Worm (Caenorhabditis elegans): ENCODE data around the gene dss-1.

The dss-1 gene

DNA sequence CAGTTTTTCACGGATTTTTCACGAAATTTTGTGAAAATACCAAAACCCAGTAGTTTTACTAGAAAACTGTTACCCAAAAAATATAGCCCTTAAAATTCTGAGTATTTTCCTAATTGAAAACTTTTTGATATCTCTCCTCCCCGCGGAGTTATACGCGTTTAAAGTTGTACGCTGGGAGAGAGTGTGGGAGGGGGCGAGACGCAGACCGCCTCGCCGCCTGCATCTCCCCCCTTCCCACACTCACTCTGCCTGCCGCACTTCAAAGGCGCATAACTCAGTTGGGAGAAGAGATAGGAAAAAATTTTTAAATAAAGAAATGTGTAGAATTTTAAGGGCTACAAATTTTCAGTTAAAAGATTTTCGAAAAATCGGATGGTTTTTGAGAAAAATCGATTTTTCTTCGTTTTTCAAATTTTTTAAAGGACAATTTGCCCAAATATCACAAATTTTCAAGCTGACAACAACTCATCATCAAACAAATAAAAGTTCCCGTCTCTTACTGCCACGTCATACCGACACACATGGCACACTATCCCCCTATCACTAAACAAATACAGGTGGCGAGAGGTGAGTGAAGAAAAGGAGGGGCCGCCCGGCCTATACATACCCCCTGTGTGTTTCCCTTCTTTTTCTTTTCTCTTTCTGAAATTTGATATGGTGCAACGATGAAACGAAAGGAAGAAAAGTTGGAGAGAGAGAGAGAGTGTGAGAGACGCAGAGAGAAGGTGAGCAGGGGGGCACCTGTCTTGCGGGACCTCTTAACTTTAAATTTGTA is 27.4 kb upstream of the dss-1 start:
- TF ChIP-seq klf-2 (GFP tag; conservative IDR thresholded peaks at IDR 0.05) (no peak), tab-1 (GFP tag; IDR thresholded peaks at IDR 0.05) (no peak), med-1 (GFP tag; optimal IDR thresholded peaks at IDR 0.05; ENCODE audit: insufficient read depth) (no peak), ztf-29 (GFP tag; IDR thresholded peaks at IDR 0.05) (no peak), ref-1 (GFP tag; conservative IDR thresholded peaks at IDR 0.05) (no peak), flt-1 (GFP tag; IDR thresholded peaks at IDR 0.05) (no peak), T22C8.4 (GFP tag; IDR thresholded peaks at IDR 0.05) (no peak), ztf-23 (GFP tag; IDR thresholded peaks at IDR 0.05) (no peak), cog-1 (tag; optimal IDR thresholded peaks at IDR 0.05) (no peak)

- no peak for TF ChIP-seq ztf-23 (GFP tag; IDR thresholded peaks at IDR 0.05)
- TF ChIP-seq ref-1 (GFP tag; conservative IDR thresholded peaks at IDR 0.05) = no peak
- 0 out of 2 replicates have a peak, but pooled peaks have one; percentile 45 for TF ChIP-seq T22C8.4 (GFP tag; IDR thresholded peaks at IDR 0.05)
Observed at ce11 chrIII:1221995-1222394, 25.9 kb upstream of the dss-1 start.

ce11 chrIII:1220012-1220411 is 23.9 kb upstream of the dss-1 start:
- no peak for TF ChIP-seq klf-2 (GFP tag; conservative IDR thresholded peaks at IDR 0.05)
- no peak for TF ChIP-seq ztf-29 (GFP tag; IDR thresholded peaks at IDR 0.05)
- TF ChIP-seq flt-1 (GFP tag; IDR thresholded peaks at IDR 0.05) = no peak
- TF ChIP-seq med-1 (GFP tag; optimal IDR thresholded peaks at IDR 0.05; ENCODE audit: insufficient read depth) = no peak
- TF ChIP-seq T22C8.4 (GFP tag; IDR thresholded peaks at IDR 0.05) = no peak
- no peak for TF ChIP-seq tab-1 (GFP tag; IDR thresholded peaks at IDR 0.05)
- TF ChIP-seq ref-1 (GFP tag; conservative IDR thresholded peaks at IDR 0.05) = no peak
- no peak for TF ChIP-seq cog-1 (tag; optimal IDR thresholded peaks at IDR 0.05)
- TF ChIP-seq ztf-23 (GFP tag; IDR thresholded peaks at IDR 0.05) = no peak

- no peak for TF ChIP-seq tab-1 (GFP tag; IDR thresholded peaks at IDR 0.05)
- no peak for TF ChIP-seq cog-1 (tag; optimal IDR thresholded peaks at IDR 0.05)
- TF ChIP-seq ztf-29 (GFP tag; IDR thresholded peaks at IDR 0.05) = no peak
- TF ChIP-seq ref-1 (GFP tag; conservative IDR thresholded peaks at IDR 0.05) = no peak
- TF ChIP-seq T22C8.4 (GFP tag; IDR thresholded peaks at IDR 0.05) = no peak
- TF ChIP-seq ztf-23 (GFP tag; IDR thresholded peaks at IDR 0.05) = no peak
- TF ChIP-seq med-1 (GFP tag; optimal IDR thresholded peaks at IDR 0.05; ENCODE audit: insufficient read depth) = no peak
- no peak for TF ChIP-seq flt-1 (GFP tag; IDR thresholded peaks at IDR 0.05)
- no peak for TF ChIP-seq klf-2 (GFP tag; conservative IDR thresholded peaks at IDR 0.05)
Observed at ce11 chrIII:1218998-1219397, 22.9 kb upstream of the dss-1 start.

DNA sequence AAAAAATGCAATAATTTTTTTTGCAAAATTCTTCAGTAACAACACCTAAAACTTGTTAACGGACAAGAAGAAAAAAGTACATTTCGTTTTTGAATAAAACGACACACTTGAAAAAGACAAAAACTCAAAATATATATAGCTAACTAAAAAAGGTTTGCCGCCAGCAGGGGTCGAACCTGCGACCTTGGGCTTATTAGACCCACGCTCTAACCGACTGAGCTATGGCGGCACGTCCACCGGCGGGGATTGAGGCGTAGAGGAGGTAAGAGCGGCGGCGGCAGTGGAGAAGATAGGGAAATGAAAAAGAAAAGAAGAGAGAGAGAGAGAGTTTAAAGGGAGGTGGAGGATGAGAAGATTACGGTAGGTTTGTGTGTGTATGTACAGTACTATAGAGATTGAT is 22.1 kb upstream of the dss-1 start:
- TF ChIP-seq ref-1 (GFP tag; conservative IDR thresholded peaks at IDR 0.05) = peak; percentile 32; the same call in 1 of the 2 replicates
- TF ChIP-seq med-1 (GFP tag; optimal IDR thresholded peaks at IDR 0.05; ENCODE audit: insufficient read depth) = no peak
- TF ChIP-seq tab-1 (GFP tag; IDR thresholded peaks at IDR 0.05) = peak; percentile 83; the same call in 1 of the 2 replicates
- 0 out of 2 replicates have a peak, but pooled peaks have one; percentile 26 for TF ChIP-seq klf-2 (GFP tag; conservative IDR thresholded peaks at IDR 0.05)
- no peak for TF ChIP-seq T22C8.4 (GFP tag; IDR thresholded peaks at IDR 0.05)
- no peak for TF ChIP-seq cog-1 (tag; optimal IDR thresholded peaks at IDR 0.05)
- peak; percentile 72; the same call in 1 of the 2 replicates for TF ChIP-seq ztf-29 (GFP tag; IDR thresholded peaks at IDR 0.05)
- peak; percentile 60 for TF ChIP-seq ztf-23 (GFP tag; IDR thresholded peaks at IDR 0.05)
- TF ChIP-seq flt-1 (GFP tag; IDR thresholded peaks at IDR 0.05) = peak; percentile 75; the same call in 1 of the 2 replicates

- TF ChIP-seq T22C8.4 (GFP tag; IDR thresholded peaks at IDR 0.05) (peak; percentile 56), tab-1 (GFP tag; IDR thresholded peaks at IDR 0.05) (no peak)
Observed at ce11 chrIII:1216096-1216495, 20.0 kb upstream of the dss-1 start.

ce11 chrIII:1214680-1215079 is 18.6 kb upstream of the dss-1 start, which contains the start of gene Y119D3B.21:
Gene Y119D3B.21, plus strand, starts transcription at chrIII:1215000.
- TF ChIP-seq ztf-29 (GFP tag; IDR thresholded peaks at IDR 0.05) (no peak), cog-1 (tag; optimal IDR thresholded peaks at IDR 0.05) (no peak)

ce11 chrIII:1214121-1214673 is 18.1 kb upstream of the dss-1 start:
- TF ChIP-seq ztf-23 (GFP tag; IDR thresholded peaks at IDR 0.05) (no peak), klf-2 (GFP tag; conservative IDR thresholded peaks at IDR 0.05) (0 out of 2 replicates have a peak, but pooled peaks have one; percentile 43)

ce11 chrIII:1210638-1211037 is 14.5 kb upstream of the dss-1 start:
- peak; percentile 61 for TF ChIP-seq T22C8.4 (GFP tag; IDR thresholded peaks at IDR 0.05)
- no peak for TF ChIP-seq ref-1 (GFP tag; conservative IDR thresholded peaks at IDR 0.05)

ce11 chrIII:1207852-1208251 is 11.8 kb upstream of the dss-1 start, which contains the start of gene orc-3:
Gene orc-3, plus strand, starts transcription at chrIII:1208133.
- TF ChIP-seq ztf-23 (GFP tag; IDR thresholded peaks at IDR 0.05) = no peak
- no peak for TF ChIP-seq ztf-29 (GFP tag; IDR thresholded peaks at IDR 0.05)
- TF ChIP-seq T22C8.4 (GFP tag; IDR thresholded peaks at IDR 0.05) = no peak
- TF ChIP-seq cog-1 (tag; optimal IDR thresholded peaks at IDR 0.05) = no peak
- no peak for TF ChIP-seq flt-1 (GFP tag; IDR thresholded peaks at IDR 0.05)
- TF ChIP-seq tab-1 (GFP tag; IDR thresholded peaks at IDR 0.05) = no peak
- TF ChIP-seq klf-2 (GFP tag; conservative IDR thresholded peaks at IDR 0.05) = no peak
- TF ChIP-seq med-1 (GFP tag; optimal IDR thresholded peaks at IDR 0.05; ENCODE audit: insufficient read depth) = no peak
- TF ChIP-seq ref-1 (GFP tag; conservative IDR thresholded peaks at IDR 0.05) = no peak
